Worm (Caenorhabditis elegans) whole organism, early embryonic: Measurements from ENCODE around the gene twk-44.

ENCODE experiments used
- B0310.2 ChIP-seq: sonication (generic microtip); optimal IDR thresholded peaks from 2 replicates; lab custom pipeline; 2016; ENCODE audit warnings: mild to moderate bottlenecking, missing genetic modification characterization, missing compliant biosample characterization
- F13C5.2 ChIP-seq: sonication (generic microtip); optimal IDR thresholded peaks from 2 replicates; lab custom pipeline; 2017; ENCODE audit warnings: mild to moderate bottlenecking, missing genetic modification characterization, inconsistent platforms, missing compliant biosample characterization
- aly-1 ChIP-seq: sonication (generic microtip); optimal IDR thresholded peaks from 2 replicates; lab custom pipeline; 2016; ENCODE audit warnings: missing genetic modification characterization, missing compliant biosample characterization
- ama-1 ChIP-seq: fragments of 150-350 bp; optimal IDR thresholded peaks from 2 replicates; lab custom pipeline; 2014
- ceh-13 ChIP-seq: fragments of 200-800 bp; sonication (Bioruptor generic); optimal IDR thresholded peaks from 2 replicates; lab custom pipeline; 2018; ENCODE audit warnings: mild to moderate bottlenecking, missing genetic modification characterization, missing compliant biosample characterization
- ceh-36 ChIP-seq: sonication (generic microtip); optimal IDR thresholded peaks from 2 replicates; lab custom pipeline; 2016; ENCODE audit warnings: missing genetic modification characterization, inconsistent platforms, missing compliant biosample characterization
- ets-7 ChIP-seq: sonication (generic microtip); optimal IDR thresholded peaks from 2 replicates; lab custom pipeline; 2016; ENCODE audit warnings: missing genotype, missing genetic modification characterization, missing compliant biosample characterization
- flt-1 ChIP-seq: fragments of 200-800 bp; sonication (Bioruptor generic); IDR thresholded peaks from 2 replicates; pipeline ENCODE4 v1.3.6; 2022; ENCODE audit warnings: missing genetic modification characterization, missing compliant biosample characterization
- hmbx-1 ChIP-seq: sonication (generic microtip); optimal IDR thresholded peaks from 2 replicates; lab custom pipeline; 2016; ENCODE audit warnings: mild to moderate bottlenecking, missing genetic modification characterization, missing compliant biosample characterization
- hmg-4 ChIP-seq: fragments of 200-800 bp; sonication (Bioruptor generic); optimal IDR thresholded peaks from 2 replicates; lab custom pipeline; 2018; ENCODE audit warnings: mild to moderate bottlenecking, missing genetic modification characterization, missing compliant biosample characterization
- hnd-1 ChIP-seq: sonication (generic microtip); optimal IDR thresholded peaks from 2 replicates; lab custom pipeline; 2016; ENCODE audit warnings: missing genetic modification characterization, missing compliant biosample characterization
- pes-1 ChIP-seq: fragments of 200-800 bp; sonication (Bioruptor generic); IDR thresholded peaks from 2 replicates; pipeline ENCODE4 v1.3.6; 2022; ENCODE audit warnings: missing genetic modification reagents, missing genetic modification characterization, missing compliant biosample characterization
- scrt-1 ChIP-seq: fragments of 200-800 bp; sonication (Bioruptor generic); IDR thresholded peaks from 2 replicates; pipeline ENCODE4 v1.3.6; 2022; ENCODE audit warnings: missing genetic modification characterization, missing compliant biosample characterization
- sea-1 ChIP-seq: fragments of 200-800 bp; sonication (Bioruptor generic); conservative IDR thresholded peaks from 2 replicates; pipeline ENCODE4 v1.3.6; 2022; ENCODE audit warnings: missing genetic modification characterization, missing compliant biosample characterization
- tbx-11 ChIP-seq: fragments of 200-800 bp; sonication (Bioruptor generic); IDR thresholded peaks from 2 replicates; pipeline ENCODE4 v1.3.6; 2022; ENCODE audit warnings: missing genetic modification characterization, missing compliant biosample characterization
- tbx-37 ChIP-seq: fragments of 200-800 bp; sonication (Bioruptor generic); conservative IDR thresholded peaks from 2 replicates; pipeline ENCODE4 v1.3.6; 2022; ENCODE audit warnings: missing genetic modification reagents, missing genetic modification characterization, missing compliant biosample characterization
- tra-4 ChIP-seq: sonication (generic microtip); optimal IDR thresholded peaks from 2 replicates; lab custom pipeline; 2017; ENCODE audit warnings: missing genetic modification characterization, missing compliant biosample characterization

The twk-44 gene

ce11 chrX:11596876-11597275 is 30.0 kb downstream of the twk-44 start:
- TF ChIP-seq hmbx-1 (tag; lab: Kevin White, UChicago) (no peak), hnd-1 (no peak), ceh-36 (no peak)

ce11 chrX:11592539-11592938 is 34.4 kb downstream of the twk-44 start:
- TF ChIP-seq ets-7 (tag; lab: Kevin White, UChicago), result no peak
- no peak for TF ChIP-seq F13C5.2 (tag; lab: Kevin White, UChicago)
- TF ChIP-seq tbx-11 (GFP tag; lab: Robert Waterston, UW), result no peak
- TF ChIP-seq B0310.2 (tag; lab: Kevin White, UChicago), result no peak
- TF ChIP-seq hmg-4 (GFP tag; lab: Kevin White, UChicago), result no peak
- no peak for TF ChIP-seq flt-1 (GFP tag; lab: Robert Waterston, UW)
- no peak for TF ChIP-seq sea-1
- TF ChIP-seq scrt-1 (GFP tag; lab: Robert Waterston, UW), result no peak
- no peak for TF ChIP-seq tbx-37 (GFP tag; lab: Robert Waterston, UW)
- TF ChIP-seq hmbx-1 (tag; lab: Kevin White, UChicago), result no peak
- TF ChIP-seq pes-1 (GFP tag; lab: Robert Waterston, UW), result no peak

ce11 chrX:11591620-11592019 is 35.3 kb downstream of the twk-44 start, which contains the start of gene F52D10.2:
Gene F52D10.2, minus strand, starts transcription at chrX:11591720.
- TF ChIP-seq aly-1 (tag; lab: Kevin White, UChicago) (no peak), tbx-37 (GFP tag; lab: Robert Waterston, UW) (no peak), ama-1 (no peak), hmg-4 (GFP tag; lab: Kevin White, UChicago) (no peak), tbx-11 (GFP tag; lab: Robert Waterston, UW) (no peak), ceh-36 (no peak), hnd-1 (no peak), ceh-13 (GFP tag; lab: Kevin White, UChicago) (no peak), B0310.2 (tag; lab: Kevin White, UChicago) (no peak), tra-4 (tag; lab: Kevin White, UChicago) (no peak), F13C5.2 (tag; lab: Kevin White, UChicago) (no peak)

DNA sequence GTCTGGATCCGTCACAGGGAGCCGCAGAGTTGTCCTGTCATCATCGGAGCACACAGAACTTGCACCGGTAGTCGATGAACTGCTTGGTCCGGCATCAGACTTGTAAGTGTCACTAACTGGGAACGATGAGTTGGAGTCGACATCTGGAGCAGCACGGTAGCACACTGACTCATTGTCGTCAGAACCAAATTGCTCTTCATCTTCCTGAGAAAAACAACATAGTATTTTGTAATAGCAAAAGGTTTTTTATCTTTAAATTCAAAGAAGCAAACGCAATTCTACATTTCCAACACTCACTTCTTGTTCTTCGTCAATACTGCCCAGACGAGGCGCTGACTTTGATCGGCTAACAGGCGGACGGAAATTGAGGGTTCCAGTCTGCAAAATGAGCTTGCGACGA is 36.4 kb downstream of the twk-44 start:
- no peak for TF ChIP-seq B0310.2 (tag; lab: Kevin White, UChicago)
- TF ChIP-seq hmbx-1 (tag; lab: Kevin White, UChicago), result no peak
- no peak for TF ChIP-seq ama-1
- no peak for TF ChIP-seq ceh-36
- no peak for TF ChIP-seq hmg-4 (GFP tag; lab: Kevin White, UChicago)

DNA sequence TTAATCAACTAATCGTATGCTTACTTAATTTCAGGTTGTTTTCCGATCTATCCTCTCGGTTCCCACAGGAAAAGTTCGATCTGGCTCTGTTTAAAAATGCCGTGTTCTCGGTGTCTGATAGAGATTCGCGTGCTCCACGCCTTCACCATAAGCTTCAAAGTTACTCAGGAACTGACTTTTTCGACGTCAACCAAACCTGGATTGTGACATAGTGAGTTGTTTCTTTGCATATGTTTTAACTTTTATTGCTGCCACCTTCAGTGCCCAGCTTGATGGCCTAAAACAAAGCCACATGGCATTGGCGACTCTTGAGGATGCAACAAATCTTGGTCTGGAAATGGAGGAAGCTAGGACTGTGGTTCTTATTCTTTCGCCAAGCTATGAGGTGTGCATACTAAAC is 41.0 kb downstream of the twk-44 start:
- TF ChIP-seq tra-4 (tag; lab: Kevin White, UChicago) (no peak), aly-1 (tag; lab: Kevin White, UChicago) (no peak), pes-1 (GFP tag; lab: Robert Waterston, UW) (no peak), ets-7 (tag; lab: Kevin White, UChicago) (no peak), tbx-37 (GFP tag; lab: Robert Waterston, UW) (no peak), B0310.2 (tag; lab: Kevin White, UChicago) (no peak), F13C5.2 (tag; lab: Kevin White, UChicago) (no peak), hmbx-1 (tag; lab: Kevin White, UChicago) (no peak), scrt-1 (GFP tag; lab: Robert Waterston, UW) (no peak), ceh-36 (no peak), flt-1 (GFP tag; lab: Robert Waterston, UW) (no peak), tbx-11 (GFP tag; lab: Robert Waterston, UW) (no peak), ama-1 (no peak), sea-1 (no peak), ceh-13 (GFP tag; lab: Kevin White, UChicago) (no peak)

DNA sequence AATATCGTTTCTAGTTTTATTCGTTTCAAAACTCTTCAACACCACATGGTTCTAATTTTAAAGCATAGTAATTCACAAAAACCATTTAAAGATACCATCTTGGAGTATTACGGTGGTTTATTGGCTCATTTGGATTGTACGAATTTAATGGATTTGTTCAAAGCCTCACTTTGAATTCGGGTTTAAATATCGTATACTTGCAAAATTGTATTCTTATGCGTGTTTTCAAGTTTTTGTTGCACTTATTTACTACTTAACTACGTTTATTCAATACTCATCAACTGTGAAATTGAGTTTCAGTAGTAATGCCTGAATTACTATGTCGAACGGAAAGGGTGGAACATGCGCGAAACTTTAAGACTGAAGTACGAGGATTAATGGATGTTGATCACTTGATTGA is 41.5 kb downstream of the twk-44 start, which contains the start of gene abts-2:
abts-2 (plus strand) TSS at position 301 of the 400 bp plus-strand sequence.
- TF ChIP-seq tra-4 (tag; lab: Kevin White, UChicago), result no peak
- TF ChIP-seq ets-7 (tag; lab: Kevin White, UChicago), result no peak
- TF ChIP-seq scrt-1 (GFP tag; lab: Robert Waterston, UW), result no peak
- no peak for TF ChIP-seq hnd-1
- TF ChIP-seq ceh-13 (GFP tag; lab: Kevin White, UChicago), result no peak
- no peak for TF ChIP-seq F13C5.2 (tag; lab: Kevin White, UChicago)
- TF ChIP-seq hmbx-1 (tag; lab: Kevin White, UChicago), result no peak
- no peak for TF ChIP-seq hmg-4 (GFP tag; lab: Kevin White, UChicago)
- TF ChIP-seq pes-1 (GFP tag; lab: Robert Waterston, UW), result no peak
- TF ChIP-seq aly-1 (tag; lab: Kevin White, UChicago), result no peak
- no peak for TF ChIP-seq sea-1
- TF ChIP-seq tbx-11 (GFP tag; lab: Robert Waterston, UW), result no peak
- no peak for TF ChIP-seq flt-1 (GFP tag; lab: Robert Waterston, UW)
- no peak for TF ChIP-seq tbx-37 (GFP tag; lab: Robert Waterston, UW)

- TF ChIP-seq hmbx-1 (tag; lab: Kevin White, UChicago) (no peak), tbx-11 (GFP tag; lab: Robert Waterston, UW) (no peak), hmg-4 (GFP tag; lab: Kevin White, UChicago) (no peak), ceh-36 (no peak), F13C5.2 (tag; lab: Kevin White, UChicago) (no peak), B0310.2 (tag; lab: Kevin White, UChicago) (no peak)
These were observed 50.4 kb downstream of the twk-44 start for ce11 chrX:11576429-11577088.

ce11 chrX:11574167-11574566 is 52.7 kb downstream of the twk-44 start:
- no peak for TF ChIP-seq ets-7 (tag; lab: Kevin White, UChicago)
- no peak for TF ChIP-seq hmbx-1 (tag; lab: Kevin White, UChicago)
- no peak for TF ChIP-seq hnd-1
- TF ChIP-seq flt-1 (GFP tag; lab: Robert Waterston, UW), result no peak
- no peak for TF ChIP-seq tbx-37 (GFP tag; lab: Robert Waterston, UW)
- no peak for TF ChIP-seq ama-1
- TF ChIP-seq pes-1 (GFP tag; lab: Robert Waterston, UW), result no peak
- no peak for TF ChIP-seq B0310.2 (tag; lab: Kevin White, UChicago)
- no peak for TF ChIP-seq F13C5.2 (tag; lab: Kevin White, UChicago)
- TF ChIP-seq scrt-1 (GFP tag; lab: Robert Waterston, UW), result no peak
- TF ChIP-seq ceh-13 (GFP tag; lab: Kevin White, UChicago), result no peak
- no peak for TF ChIP-seq tra-4 (tag; lab: Kevin White, UChicago)
- no peak for TF ChIP-seq sea-1
